Worm (Caenorhabditis elegans): Measurements from ENCODE around the gene T02C5.1.
A peak's percentile ranks its signal among the peaks of the same experiment; 100 is the strongest.

T02C5.1 gene

ce11 chrX:2694725-2695124 is at the start of gene T02C5.1 (continued):
- TF ChIP-seq Y105C5A.15 (GFP tag; IDR thresholded peaks at IDR 0.05) (no peak), dmd-8 (GFP tag; IDR thresholded peaks at IDR 0.05) (no peak)

ce11 chrX:2654334-2654733 is 40.4 kb upstream of the T02C5.1 start:
- TF ChIP-seq zfp-2 (tag; optimal IDR thresholded peaks at IDR 0.05) (no peak), zag-1 (tag; optimal IDR thresholded peaks at IDR 0.05) (no peak), duxl-1 (tag; optimal IDR thresholded peaks at IDR 0.05; ENCODE audit: poor library complexity) (no peak), Y48G9A.11 (GFP tag; IDR thresholded peaks at IDR 0.05) (no peak), hlh-30 (tag; optimal IDR thresholded peaks at IDR 0.05; ENCODE audit: insufficient read depth) (peak; percentile 15), ceh-82 (tag; optimal IDR thresholded peaks at IDR 0.05) (no peak), aly-2 (tag; optimal IDR thresholded peaks at IDR 0.05) (no peak), lin-29 (GFP tag; IDR thresholded peaks at IDR 0.05) (no peak), tag-97 (GFP tag; IDR thresholded peaks at IDR 0.05) (no peak), mxl-2 (GFP tag; conservative IDR thresholded peaks at IDR 0.05) (no peak), ces-1 (GFP tag; optimal IDR thresholded peaks at IDR 0.05) (peak; percentile 76), rbr-2 (tag; optimal IDR thresholded peaks at IDR 0.05) (no peak), ceh-44 (GFP tag; IDR thresholded peaks at IDR 0.05) (no peak), nhr-28 (tag; optimal IDR thresholded peaks at IDR 0.05) (no peak), ama-1 (optimal IDR thresholded peaks at IDR 0.05) (no peak), nhr-10 (tag; optimal IDR thresholded peaks at IDR 0.05) (no peak), R02D3.7 (tag; optimal IDR thresholded peaks at IDR 0.05) (no peak), nhr-25 (tag; optimal IDR thresholded peaks at IDR 0.05; ENCODE audit: borderline replicate concordance, insufficient read depth) (no peak), snpc-4 (tag; optimal IDR thresholded peaks at IDR 0.05) (no peak), fkh-10 (GFP tag; optimal IDR thresholded peaks at IDR 0.05) (peak; percentile 36), lin-38 (GFP tag; IDR thresholded peaks at IDR 0.05) (no peak), ctbp-1 (GFP tag; IDR thresholded peaks at IDR 0.05) (0 out of 2 replicates have a peak, but pooled peaks have one; percentile 15)

DNA sequence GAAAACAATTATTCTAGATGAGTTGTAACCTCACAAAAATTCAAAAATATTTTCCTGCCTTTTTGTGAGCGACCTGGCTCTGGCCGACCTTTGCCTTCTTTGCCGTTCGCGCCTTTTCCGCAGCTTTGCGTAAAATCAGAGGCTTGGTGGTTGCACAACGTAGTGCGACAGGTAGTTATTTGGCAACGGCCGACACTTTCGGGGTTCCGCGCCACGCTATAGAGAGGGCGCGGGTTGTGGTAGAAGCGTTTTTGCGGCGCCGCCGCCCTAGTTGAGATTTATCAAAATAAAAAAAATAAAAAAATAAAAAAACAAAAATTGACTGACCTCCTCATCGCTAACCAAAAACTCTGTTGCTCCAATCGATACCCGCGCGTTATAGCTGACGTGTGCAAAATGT is 30.9 kb upstream of the T02C5.1 start:
- TF ChIP-seq aly-2 (tag; optimal IDR thresholded peaks at IDR 0.05) (no peak), snpc-4 (tag; optimal IDR thresholded peaks at IDR 0.05) (peak; percentile 58), zip-11 (GFP tag; IDR thresholded peaks at IDR 0.05) (no peak), dve-1 (tag; optimal IDR thresholded peaks at IDR 0.05; ENCODE audit: insufficient read depth) (peak; percentile 13), Y5F2A.4 (GFP tag; optimal IDR thresholded peaks at IDR 0.05) (no peak), snpc-1.2 (GFP tag; IDR thresholded peaks at IDR 0.05) (0 out of 2 replicates have a peak, but pooled peaks have one; percentile 49), nhr-102 (tag; optimal IDR thresholded peaks at IDR 0.05) (peak; percentile 39), lin-38 (GFP tag; IDR thresholded peaks at IDR 0.05) (peak; percentile 14; the same call in 1 of the 2 replicates), zip-2 (tag; optimal IDR thresholded peaks at IDR 0.05) (no peak), set-16 (GFP tag; IDR thresholded peaks at IDR 0.05) (peak; percentile 51), ztf-7 (tag; optimal IDR thresholded peaks at IDR 0.05) (no peak)

DNA sequence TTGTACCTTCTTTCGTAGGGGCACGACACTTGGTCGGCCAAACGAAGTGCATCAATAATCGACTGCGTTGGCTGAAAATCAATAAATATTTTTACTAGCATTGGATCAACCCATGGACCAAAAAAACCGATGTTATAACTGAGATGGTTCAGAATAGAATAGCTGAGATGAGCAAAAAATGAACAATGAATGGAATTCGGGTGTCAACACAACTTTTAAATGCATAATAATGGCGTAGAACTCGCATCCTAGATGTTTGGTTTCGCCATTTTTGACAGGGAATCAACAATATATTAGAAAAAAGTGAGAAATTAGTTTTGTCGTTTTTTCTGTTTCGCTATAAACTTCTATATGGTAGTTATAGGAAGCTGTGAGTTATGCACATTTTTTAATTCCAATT is 30.4 kb upstream of the T02C5.1 start, which contains the start of gene F54G2.1:
Gene F54G2.1 (minus strand): TSS at position 101 of the 400 bp plus-strand sequence.
- no peak for TF ChIP-seq nhr-41 (GFP tag; IDR thresholded peaks at IDR 0.05)
- TF ChIP-seq aha-1 (tag), result peak; percentile 70

DNA sequence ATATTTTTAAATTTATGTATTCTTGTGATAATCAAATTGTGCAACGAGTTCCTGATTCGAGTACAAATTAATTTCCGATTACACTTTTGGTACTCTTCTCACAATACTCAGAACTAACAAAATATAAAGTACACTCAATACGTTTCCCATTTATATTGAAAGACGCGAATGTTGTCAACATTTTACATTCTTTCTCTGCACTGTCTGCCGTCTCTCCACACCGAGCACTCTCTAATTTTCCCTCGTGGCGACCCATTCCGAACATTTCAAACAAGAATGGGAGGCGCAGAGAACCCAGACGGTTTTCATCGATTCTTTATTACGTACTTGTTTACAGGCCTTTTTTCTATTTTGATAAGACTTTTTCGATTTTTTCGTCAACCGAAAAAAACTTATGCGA is 26.9 kb upstream of the T02C5.1 start, which contains the start of gene C09B7.2:
Gene C09B7.2 (plus strand): TSS at position 349 of the 400 bp plus-strand sequence.
- TF ChIP-seq rbr-2 (tag; optimal IDR thresholded peaks at IDR 0.05) (peak; percentile 47), ceh-62 (tag; optimal IDR thresholded peaks at IDR 0.05) (no peak), nhr-11 (tag; optimal IDR thresholded peaks at IDR 0.05) (peak; percentile 73), daf-16 (GFP tag; optimal IDR thresholded peaks at IDR 0.05) (peak; percentile 46 to 61), daf-16 (tag; optimal IDR thresholded peaks at IDR 0.05) (peak; percentile 99), mes-2 (tag; optimal IDR thresholded peaks at IDR 0.05; ENCODE audit: poor library complexity, severe bottlenecking) (peak; percentile 68), nhr-77 (tag; optimal IDR thresholded peaks at IDR 0.05) (peak; percentile 50), ceh-20 (GFP tag; IDR thresholded peaks at IDR 0.05) (peak; percentile 55; the same call in 1 of the 2 replicates), mep-1 (tag; optimal IDR thresholded peaks at IDR 0.05) (peak; percentile 72), hlh-30 (tag; optimal IDR thresholded peaks at IDR 0.05; ENCODE audit: insufficient read depth) (peak; percentile 91), lsy-2 (tag; optimal IDR thresholded peaks at IDR 0.05) (peak; percentile 40 to 81), lin-39 (tag; optimal IDR thresholded peaks at IDR 0.05) (no peak), nhr-25 (tag; optimal IDR thresholded peaks at IDR 0.05; ENCODE audit: borderline replicate concordance, insufficient read depth) (no peak), nhr-48 (tag; optimal IDR thresholded peaks at IDR 0.05) (peak; percentile 27), T26A8.4 (GFP tag; IDR thresholded peaks at IDR 0.05) (no peak), nhr-28 (tag; optimal IDR thresholded peaks at IDR 0.05) (peak; percentile 86)

Measured in whole organism, L4 larva.